Fruit fly (Drosophila melanogaster): ENCODE data around the gene Ctps.
A peak's percentile ranks its signal among the peaks of the same experiment; 100 is the strongest.

Gene Ctps

dm6 chr3L:15104849-15105555 is 7.3 kb downstream of the Ctps start (continued):
- no peak for TF ChIP-seq CrebA (GFP tag; optimal IDR thresholded peaks at IDR 0.05; ENCODE audit: borderline replicate concordance)

dm6 chr3L:15105566-15106207 is 8.0 kb downstream of the Ctps start, which contains the start of gene CG45071:
Gene CG45071 (plus strand): TSS chr3L:15105882.
- TF ChIP-seq fru (GFP tag; optimal IDR thresholded peaks at IDR 0.05) = no peak
- no peak for TF ChIP-seq pan (optimal IDR thresholded peaks at IDR 0.05)
- TF ChIP-seq Vsx2 (GFP tag; optimal IDR thresholded peaks at IDR 0.05; ENCODE audit: partially characterized antibody) = no peak

dm6 chr3L:15107158-15107775 is 9.6 kb downstream of the Ctps start:
- TF ChIP-seq Dif (GFP tag; optimal IDR thresholded peaks at IDR 0.05; ENCODE audit: partially characterized antibody) = peak; percentile 47
- TF ChIP-seq ey (GFP tag; optimal IDR thresholded peaks at IDR 0.05) = no peak
- TF ChIP-seq dl (GFP tag; optimal IDR thresholded peaks at IDR 0.05; ENCODE audit: insufficient read depth in 1 of 2, partially characterized antibody in 2 of 2) = peak in 1 of 2 experiments; percentile 30
- no peak for TF ChIP-seq jim (GFP tag; optimal IDR thresholded peaks at IDR 0.05)
- TF ChIP-seq pan (optimal IDR thresholded peaks at IDR 0.05) = no peak

- peak; percentile 93 for TF ChIP-seq rgr (GFP tag; optimal IDR thresholded peaks at IDR 0.05)
- TF ChIP-seq tai (GFP tag; optimal IDR thresholded peaks at IDR 0.05) = peak; percentile 83
- TF ChIP-seq h (GFP tag; optimal IDR thresholded peaks at IDR 0.05) = peak; percentile 94
- TF ChIP-seq Jra (GFP tag; optimal IDR thresholded peaks at IDR 0.05) = peak; percentile 85
- no peak for TF ChIP-seq Myc (optimal IDR thresholded peaks at IDR 0.05)
- no peak for TF ChIP-seq sv (GFP tag; optimal IDR thresholded peaks at IDR 0.05)
- peak; percentile 97 for TF ChIP-seq Sp1 (GFP tag; optimal IDR thresholded peaks at IDR 0.05)
- TF ChIP-seq CG32264 (GFP tag; optimal IDR thresholded peaks at IDR 0.05) = peak; percentile 72
- TF ChIP-seq N (GFP tag; optimal IDR thresholded peaks at IDR 0.05) = no peak
- TF ChIP-seq ey (GFP tag; optimal IDR thresholded peaks at IDR 0.05) = peak; percentile 92
- TF ChIP-seq Abd-B (GFP tag; optimal IDR thresholded peaks at IDR 0.05) = no peak
- no peak for TF ChIP-seq Dfd (GFP tag; optimal IDR thresholded peaks at IDR 0.05)
- TF ChIP-seq CrebA (GFP tag; optimal IDR thresholded peaks at IDR 0.05; ENCODE audit: borderline replicate concordance) = no peak
- peak; percentile 76 for TF ChIP-seq dsf (GFP tag; optimal IDR thresholded peaks at IDR 0.05; ENCODE audit: borderline replicate concordance)
- peak; percentile 96 for TF ChIP-seq psq (GFP tag; optimal IDR thresholded peaks at IDR 0.05)
- peak; percentile 12 for TF ChIP-seq Dif (GFP tag; optimal IDR thresholded peaks at IDR 0.05; ENCODE audit: partially characterized antibody)
- peak in 1 of 2 experiments; percentile 95 for TF ChIP-seq foxo (GFP tag; optimal IDR thresholded peaks at IDR 0.05)
- TF ChIP-seq HLH106 (tag; optimal IDR thresholded peaks at IDR 0.05) = peak; percentile 96
- TF ChIP-seq Hr83 (GFP tag; optimal IDR thresholded peaks at IDR 0.05; ENCODE audit: poor library complexity, severe bottlenecking) = peak; percentile 9
- no peak for TF ChIP-seq pan (optimal IDR thresholded peaks at IDR 0.05)
- TF ChIP-seq dmrt93B (GFP tag; optimal IDR thresholded peaks at IDR 0.05) = peak; percentile 94
- peak; percentile 81 for TF ChIP-seq Hnf4 (GFP tag; optimal IDR thresholded peaks at IDR 0.05)
- peak; percentile 93 for TF ChIP-seq brk (GFP tag; optimal IDR thresholded peaks at IDR 0.05)
- TF ChIP-seq OdsH (GFP tag; optimal IDR thresholded peaks at IDR 0.05) = peak; percentile 94
- no peak for TF ChIP-seq jim (GFP tag; optimal IDR thresholded peaks at IDR 0.05)
- no peak for TF ChIP-seq usp (GFP tag; optimal IDR thresholded peaks at IDR 0.05)
- TF ChIP-seq dl (GFP tag; optimal IDR thresholded peaks at IDR 0.05; ENCODE audit: insufficient read depth in 1 of 2, partially characterized antibody in 2 of 2) = peak in 1 of 2 experiments; percentile 17
- TF ChIP-seq Vsx2 (GFP tag; optimal IDR thresholded peaks at IDR 0.05; ENCODE audit: partially characterized antibody) = no peak
- TF ChIP-seq Mio (GFP tag; optimal IDR thresholded peaks at IDR 0.05) = peak; percentile 40
- peak; percentile 91 for TF ChIP-seq br (GFP tag; optimal IDR thresholded peaks at IDR 0.05)
- TF ChIP-seq sage (GFP tag; optimal IDR thresholded peaks at IDR 0.05) = peak; percentile 61
- TF ChIP-seq fru (GFP tag; optimal IDR thresholded peaks at IDR 0.05) = peak; percentile 95
- TF ChIP-seq GATAd (GFP tag; optimal IDR thresholded peaks at IDR 0.05) = no peak
- TF ChIP-seq CG9705 (GFP tag; optimal IDR thresholded peaks at IDR 0.05) = peak; percentile 92
- TF ChIP-seq woc (GFP tag; optimal IDR thresholded peaks at IDR 0.05) = peak; percentile 97
- peak; percentile 88 for TF ChIP-seq Rel (GFP tag; optimal IDR thresholded peaks at IDR 0.05)
- peak; percentile 47 for TF ChIP-seq Rel (tag; optimal IDR thresholded peaks at IDR 0.05)
Observed at dm6 chr3L:15107776-15108379, 10.2 kb downstream of the Ctps start.

All from whole organism, wandering third instar larva.